Worm (Caenorhabditis elegans) whole organism, early embryonic: ENCODE results near the gene cyp-13A8.

Experiments used
- ama-1 ChIP-seq: fragments of 150-350 bp; optimal IDR thresholded peaks from 2 replicates; lab custom pipeline; 2014
- ceh-13 ChIP-seq: fragments of 200-800 bp; sonication (Bioruptor generic); optimal IDR thresholded peaks from 2 replicates; lab custom pipeline; 2018; ENCODE audit warnings: mild to moderate bottlenecking, missing genetic modification characterization, missing compliant biosample characterization
- ceh-36 ChIP-seq: sonication (generic microtip); optimal IDR thresholded peaks from 2 replicates; lab custom pipeline; 2016; ENCODE audit warnings: missing genetic modification characterization, inconsistent platforms, missing compliant biosample characterization
- ets-7 ChIP-seq: sonication (generic microtip); optimal IDR thresholded peaks from 2 replicates; lab custom pipeline; 2016; ENCODE audit warnings: missing genotype, missing genetic modification characterization, missing compliant biosample characterization
- flt-1 ChIP-seq: fragments of 200-800 bp; sonication (Bioruptor generic); IDR thresholded peaks from 2 replicates; pipeline ENCODE4 v1.3.6; 2022; ENCODE audit warnings: missing genetic modification characterization, missing compliant biosample characterization
- hmg-4 ChIP-seq: fragments of 200-800 bp; sonication (Bioruptor generic); optimal IDR thresholded peaks from 2 replicates; lab custom pipeline; 2018; ENCODE audit warnings: mild to moderate bottlenecking, missing genetic modification characterization, missing compliant biosample characterization
- hnd-1 ChIP-seq: sonication (generic microtip); optimal IDR thresholded peaks from 2 replicates; lab custom pipeline; 2016; ENCODE audit warnings: missing genetic modification characterization, missing compliant biosample characterization
- tbx-11 ChIP-seq: fragments of 200-800 bp; sonication (Bioruptor generic); IDR thresholded peaks from 2 replicates; pipeline ENCODE4 v1.3.6; 2022; ENCODE audit warnings: missing genetic modification characterization, missing compliant biosample characterization
- tra-4 ChIP-seq: sonication (generic microtip); optimal IDR thresholded peaks from 2 replicates; lab custom pipeline; 2017; ENCODE audit warnings: missing genetic modification characterization, missing compliant biosample characterization

DNA sequence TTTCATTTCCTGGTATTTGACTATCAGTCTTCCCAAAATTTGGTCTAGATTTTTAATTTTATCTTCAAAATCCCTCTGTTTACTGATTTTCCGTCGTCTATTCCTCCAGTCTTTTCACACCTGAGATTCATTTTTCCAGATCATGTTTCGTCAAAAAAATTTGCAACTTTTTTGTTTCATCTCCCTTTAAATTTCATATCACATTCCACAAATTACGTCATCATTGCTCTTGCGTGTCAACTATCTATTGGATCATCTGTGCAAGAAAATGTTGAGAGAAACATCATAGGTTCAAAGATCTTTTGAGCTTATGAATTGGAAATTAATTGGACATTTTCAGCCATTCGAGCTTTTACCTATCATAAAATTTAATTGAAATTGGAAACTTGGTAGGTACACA, 48.0 kb downstream of the cyp-13A8 start:
- no peak for TF ChIP-seq hnd-1 (tag; lab: Kevin White, UChicago)
- no peak for TF ChIP-seq ceh-13 (GFP tag; lab: Kevin White, UChicago)
- TF ChIP-seq ama-1 (lab: Kevin White, UChicago): no peak
- TF ChIP-seq hmg-4 (GFP tag; lab: Kevin White, UChicago): no peak
- no peak for TF ChIP-seq flt-1
- TF ChIP-seq ets-7 (tag; lab: Kevin White, UChicago): no peak
- no peak for TF ChIP-seq tbx-11 (GFP tag; lab: Robert Waterston, UW)
- TF ChIP-seq tra-4: no peak
- no peak for TF ChIP-seq ceh-36 (tag; lab: Kevin White, UChicago)
